Fruit fly (Drosophila melanogaster) whole organism, embryonic: ENCODE results near the gene CG12009.
A peak's percentile ranks its signal among the peaks of the same experiment; 100 is the strongest.

Experiments
- Antp ChIP-seq: fragments of 200-800 bp; sonication (Bioruptor generic); optimal IDR thresholded peaks from 3 replicates; lab custom pipeline; 2016; ENCODE audit warnings: missing biosample characterization, missing genetic modification characterization
- B-H1 ChIP-seq: fragments of 200-800 bp; sonication (Bioruptor generic); IDR thresholded peaks from 3 replicates; pipeline ENCODE4 v1.3.6; 2022; ENCODE audit warnings: missing biosample characterization, missing genetic modification characterization
- Blimp-1 ChIP-seq: fragments of 200-800 bp; sonication (Bioruptor generic); optimal IDR thresholded peaks from 3 replicates; lab custom pipeline; 2018; ENCODE audit warnings: missing biosample characterization, missing genetic modification characterization, mild to moderate bottlenecking, moderate library complexity, missing genetic modification reagents
- CG10209 ChIP-seq: fragments of 200-800 bp; sonication (Bioruptor generic); optimal IDR thresholded peaks from 3 replicates; lab custom pipeline; 2017; ENCODE audit warnings: missing biosample characterization, mild to moderate bottlenecking, missing genetic modification characterization, missing genetic modification reagents
- CG11247 ChIP-seq: fragments of 200-800 bp; sonication (Bioruptor generic); IDR thresholded peaks from 2 replicates; pipeline ENCODE4 v1.3.6; 2022; ENCODE audit warnings: missing biosample characterization, missing genetic modification characterization
- CG12769 ChIP-seq: fragments of 200-800 bp; sonication (Bioruptor generic); optimal IDR thresholded peaks from 2 replicates; lab custom pipeline; 2019; ENCODE audit warnings: missing biosample characterization, mild to moderate bottlenecking, missing genetic modification characterization, moderate library complexity
- CG13424 ChIP-seq: fragments of 200-800 bp; sonication (Bioruptor generic); optimal IDR thresholded peaks from 2 replicates; lab custom pipeline; 2019; ENCODE audit warnings: missing biosample characterization, mild to moderate bottlenecking, missing genetic modification characterization, moderate library complexity
- CG13624 ChIP-seq: fragments of 200-800 bp; sonication (Bioruptor generic); optimal IDR thresholded peaks from 2 replicates; lab custom pipeline; 2016; ENCODE audit warnings: missing biosample characterization, missing genetic modification characterization
- CG14050 ChIP-seq: fragments of 200-800 bp; sonication (Bioruptor generic); IDR thresholded peaks from 3 replicates; pipeline ENCODE4 v1.3.6; 2022; ENCODE audit warnings: missing biosample characterization, missing genetic modification characterization
- CG14965 ChIP-seq: fragments of 200-800 bp; sonication (Bioruptor generic); optimal IDR thresholded peaks from 2 replicates; lab custom pipeline; 2016; ENCODE audit warnings: missing biosample characterization, missing genetic modification characterization, borderline replicate concordance
- CG1603 ChIP-seq: fragments of 200-800 bp; sonication (Bioruptor generic); optimal IDR thresholded peaks from 2 replicates; lab custom pipeline; 2019; ENCODE audit warnings: missing biosample characterization, mild to moderate bottlenecking, missing genetic modification characterization, moderate library complexity
- CG1832 ChIP-seq: fragments of 200-800 bp; sonication (Bioruptor generic); optimal IDR thresholded peaks from 2 replicates; lab custom pipeline; 2017; ENCODE audit warnings: missing biosample characterization, mild to moderate bottlenecking, missing genetic modification characterization, inconsistent platforms
- CG2712 ChIP-seq: fragments of 200-800 bp; optimal IDR thresholded peaks from 3 replicates; lab custom pipeline; 2019; ENCODE audit warnings: missing biosample characterization, mild to moderate bottlenecking, missing genetic modification characterization, moderate library complexity
- CG4820 ChIP-seq: fragments of 200-800 bp; sonication (Bioruptor generic); optimal IDR thresholded peaks from 3 replicates; lab custom pipeline; 2016; ENCODE audit warnings: missing biosample characterization, missing genetic modification characterization
- CG6683 ChIP-seq: fragments of 200-800 bp; sonication (Bioruptor generic); optimal IDR thresholded peaks from 2 replicates; lab custom pipeline; 2017; ENCODE audit warnings: missing biosample characterization, mild to moderate bottlenecking, missing genetic modification characterization, missing genetic modification reagents
- Camta ChIP-seq: fragments of 200-800 bp; sonication (Bioruptor generic); optimal IDR thresholded peaks from 2 replicates; lab custom pipeline; 2016; ENCODE audit warnings: missing biosample characterization, missing genetic modification characterization
- CkIIα-i1 ChIP-seq: fragments of 200-800 bp; sonication (Bioruptor generic); IDR thresholded peaks from 2 replicates; pipeline ENCODE4 v1.3.6; 2022; ENCODE audit warnings: missing biosample characterization, missing genetic modification characterization
- CoRest ChIP-seq: fragments of 200-800 bp; sonication (Bioruptor generic); optimal IDR thresholded peaks from 3 replicates; lab custom pipeline; 2018; ENCODE audit warnings: missing biosample characterization, mild to moderate bottlenecking, missing genetic modification characterization, moderate library complexity
- D19B ChIP-seq: fragments of 200-800 bp; sonication (Bioruptor generic); optimal IDR thresholded peaks from 2 replicates; lab custom pipeline; 2017; ENCODE audit warnings: missing biosample characterization, mild to moderate bottlenecking, missing genetic modification characterization
- Dref ChIP-seq: fragments of 200-800 bp; sonication (Bioruptor generic); IDR thresholded peaks from 2 replicates; pipeline ENCODE4 v1.3.6; 2022; ENCODE audit warnings: missing biosample characterization, missing genetic modification characterization
- Fer3 ChIP-seq: fragments of 200-800 bp; sonication (Bioruptor generic); optimal IDR thresholded peaks from 2 replicates; lab custom pipeline; 2018; ENCODE audit warnings: missing biosample characterization, mild to moderate bottlenecking, missing genetic modification characterization, moderate library complexity
- HLH3B ChIP-seq: fragments of 200-800 bp; sonication (Bioruptor generic); IDR thresholded peaks from 2 replicates; pipeline ENCODE4 v1.3.6; 2022; ENCODE audit warnings: missing biosample characterization, missing genetic modification characterization
- HmgD ChIP-seq: fragments of 200-800 bp; sonication (Bioruptor generic); optimal IDR thresholded peaks from 3 replicates; lab custom pipeline; 2016; ENCODE audit warnings: missing biosample characterization, missing genetic modification characterization
- Hr3 ChIP-seq: fragments of 200-800 bp; sonication (Bioruptor generic); optimal IDR thresholded peaks from 3 replicates; lab custom pipeline; 2016; ENCODE audit warnings: missing biosample characterization, missing genetic modification characterization
- Hsf ChIP-seq: fragments of 200-800 bp; sonication (Bioruptor generic); optimal IDR thresholded peaks from 3 replicates; lab custom pipeline; 2016; ENCODE audit warnings: missing biosample characterization, missing genetic modification characterization
- Max ChIP-seq: fragments of 200-800 bp; sonication (Bioruptor generic); optimal IDR thresholded peaks from 2 replicates; lab custom pipeline; 2016; ENCODE audit warnings: missing biosample characterization, mild to moderate bottlenecking, missing genetic modification characterization
- NC2α ChIP-seq: fragments of 200-800 bp; sonication (Bioruptor generic); optimal IDR thresholded peaks from 2 replicates; lab custom pipeline; 2016; ENCODE audit warnings: missing biosample characterization, missing genetic modification characterization
- Nf-YC ChIP-seq: fragments of 200-800 bp; optimal IDR thresholded peaks from 3 replicates; lab custom pipeline; 2019; ENCODE audit warnings: missing biosample characterization, mild to moderate bottlenecking, missing genetic modification characterization, moderate library complexity
- NfI ChIP-seq: fragments of 200-800 bp; sonication (Bioruptor generic); optimal IDR thresholded peaks from 3 replicates; lab custom pipeline; 2018; ENCODE audit warnings: missing biosample characterization, mild to moderate bottlenecking, missing genetic modification characterization, moderate library complexity
- PHDP ChIP-seq: fragments of 200-800 bp; sonication (Bioruptor generic); optimal IDR thresholded peaks from 3 replicates; lab custom pipeline; 2018; ENCODE audit warnings: missing biosample characterization, mild to moderate bottlenecking, missing genetic modification characterization, moderate library complexity
- Ravus ChIP-seq: fragments of 200-800 bp; sonication (Bioruptor generic); IDR thresholded peaks from 2 replicates; pipeline ENCODE4 v1.3.6; 2022; ENCODE audit warnings: missing biosample characterization, missing genetic modification characterization
- Side ChIP-seq: fragments of 200-800 bp; sonication (Bioruptor generic); optimal IDR thresholded peaks from 2 replicates; lab custom pipeline; 2016; ENCODE audit warnings: missing biosample characterization, missing genetic modification characterization
- Six4 ChIP-seq: fragments of 200-800 bp; sonication (Bioruptor generic); optimal IDR thresholded peaks from 2 replicates; lab custom pipeline; 2016; ENCODE audit warnings: missing biosample characterization, missing genetic modification characterization
- Spps ChIP-seq: fragments of 200-800 bp; sonication (Bioruptor generic); optimal IDR thresholded peaks from 2 replicates; lab custom pipeline; 2018; ENCODE audit warnings: missing biosample characterization, mild to moderate bottlenecking, missing genetic modification characterization
- YL-1 ChIP-seq: fragments of 200-800 bp; sonication (Bioruptor generic); optimal IDR thresholded peaks from 3 replicates; lab custom pipeline; 2017; ENCODE audit warnings: missing biosample characterization, mild to moderate bottlenecking, missing genetic modification characterization
- ap ChIP-seq: fragments of 200-800 bp; sonication (Bioruptor generic); IDR thresholded peaks from 2 replicates; pipeline ENCODE4 v1.3.6; 2022; ENCODE audit warnings: missing biosample characterization, missing genetic modification characterization
- bcd ChIP-seq: fragments of 200-800 bp; sonication (Bioruptor generic); optimal IDR thresholded peaks from 2 replicates; lab custom pipeline; 2017; ENCODE audit warnings: missing biosample characterization, mild to moderate bottlenecking, missing genetic modification characterization
- cwo ChIP-seq: fragments of 200-800 bp; sonication (Bioruptor generic); optimal IDR thresholded peaks from 3 replicates; lab custom pipeline; 2017; ENCODE audit warnings: missing biosample characterization, missing genetic modification characterization, mild to moderate bottlenecking, moderate library complexity, missing genetic modification reagents
- dmrt99B ChIP-seq: fragments of 200-800 bp; sonication (Bioruptor generic); optimal IDR thresholded peaks from 2 replicates; lab custom pipeline; 2018; ENCODE audit warnings: missing biosample characterization, mild to moderate bottlenecking, missing genetic modification characterization, moderate library complexity
- ftz-f1 ChIP-seq: fragments of 200-800 bp; sonication (Bioruptor generic); optimal IDR thresholded peaks from 2 replicates; lab custom pipeline; 2016; ENCODE audit warnings: missing biosample characterization, missing genetic modification characterization
- ind ChIP-seq: fragments of 200-800 bp; sonication (Bioruptor generic); optimal IDR thresholded peaks from 3 replicates; lab custom pipeline; 2016; ENCODE audit warnings: missing biosample characterization, missing genetic modification characterization
- jing ChIP-seq: fragments of 200-800 bp; sonication (Bioruptor generic); optimal IDR thresholded peaks from 2 replicates; lab custom pipeline; 2018; ENCODE audit warnings: missing biosample characterization, mild to moderate bottlenecking, missing genetic modification characterization
- jumu ChIP-seq: fragments of 200-800 bp; sonication (Bioruptor generic); optimal IDR thresholded peaks from 3 replicates; lab custom pipeline; 2016; ENCODE audit warnings: missing biosample characterization, missing genetic modification characterization
- kah ChIP-seq: fragments of 200-800 bp; sonication (Bioruptor generic); optimal IDR thresholded peaks from 2 replicates; lab custom pipeline; 2018; ENCODE audit warnings: missing biosample characterization, mild to moderate bottlenecking, missing genetic modification characterization
- run ChIP-seq: fragments of 200-800 bp; sonication (Bioruptor generic); optimal IDR thresholded peaks from 3 replicates; lab custom pipeline; 2018; ENCODE audit warnings: missing biosample characterization, mild to moderate bottlenecking, missing genetic modification characterization
- salm ChIP-seq: fragments of 200-800 bp; sonication (Bioruptor generic); optimal IDR thresholded peaks from 2 replicates; lab custom pipeline; 2018; ENCODE audit warnings: missing biosample characterization, mild to moderate bottlenecking, missing genetic modification characterization
- sens ChIP-seq: fragments of 200-800 bp; sonication (Bioruptor generic); peaks from one replicate; lab custom pipeline; 2016; ENCODE audit warnings: missing biosample characterization, missing genetic modification characterization
- usp ChIP-seq: fragments of >200 bp; optimal IDR thresholded peaks from 2 replicates; lab custom pipeline; 2017; ENCODE audit warnings: missing biosample characterization, missing genetic modification characterization
- vfl ChIP-seq: fragments of 200-800 bp; sonication (Bioruptor generic); optimal IDR thresholded peaks from 2 replicates; lab custom pipeline; 2016; ENCODE audit warnings: missing biosample characterization, missing genetic modification characterization

Gene CG12009

DNA sequence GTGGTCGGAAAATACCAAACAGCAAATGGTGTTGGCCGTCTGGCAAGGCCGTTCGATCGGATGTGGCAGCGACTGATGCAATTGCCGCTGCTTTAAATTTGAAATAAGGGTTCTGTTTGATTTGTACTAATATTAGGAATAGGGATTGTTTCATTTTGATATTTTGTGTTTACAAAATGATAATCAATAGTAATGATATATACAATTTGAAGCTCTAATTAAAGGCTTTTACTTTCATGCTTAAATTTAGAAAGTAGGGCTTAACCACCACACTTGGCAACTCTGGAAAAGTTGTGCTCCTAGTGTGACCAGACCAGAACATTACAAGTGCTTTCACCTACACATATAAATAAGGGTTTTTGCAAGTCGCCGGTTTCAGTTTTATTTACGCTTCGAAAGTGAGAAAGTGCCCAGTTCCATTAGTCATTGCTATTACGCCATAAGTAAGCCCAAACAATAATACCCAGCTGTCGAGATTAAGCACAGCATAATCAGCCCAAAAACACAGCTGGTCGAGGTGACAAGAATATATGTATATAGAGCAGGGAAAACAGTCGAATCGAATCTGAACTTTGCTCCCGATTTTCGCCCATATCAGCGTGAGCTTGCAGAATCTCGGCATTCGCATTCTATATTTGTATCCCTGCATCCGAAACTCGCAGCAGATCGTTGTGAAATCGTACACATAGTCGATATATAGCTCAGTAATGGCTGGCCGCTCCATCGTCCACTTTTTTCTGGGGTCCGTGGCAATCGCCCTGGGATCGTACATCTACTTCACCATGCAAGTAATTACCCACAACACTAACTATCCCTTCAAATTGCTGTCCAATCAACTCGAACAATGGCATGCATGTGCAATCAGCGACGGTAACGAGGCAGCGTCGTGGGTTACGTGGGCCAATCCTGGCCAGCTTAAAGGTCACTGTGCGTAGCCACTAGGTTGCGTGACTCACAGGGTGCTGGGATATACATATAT lies 35.0 kb downstream of the CG12009 start, which contains the start of gene Gtpx (continued):
- TF ChIP-seq Max (no peak), sens (peak; percentile 91), CG4820 (GFP tag; lab: Kevin White, UChicago) (no peak), CG6683 (no peak), CG14050 (GFP tag; lab: Robert Waterston, UW) (no peak), NC2α (GFP tag; lab: Kevin White, UChicago) (no peak), Blimp-1 (GFP tag; lab: Kevin White, UChicago) (peak; percentile 37), Hsf (GFP tag; lab: Kevin White, UChicago) (peak; percentile 53), run (no peak), cwo (GFP tag; lab: Kevin White, UChicago) (no peak), CG12769 (no peak), Camta (GFP tag; lab: Kevin White, UChicago) (no peak), CG11247 (GFP tag; lab: Robert Waterston, UW) (no peak), CG13624 (peak; percentile 73), D19B (GFP tag; lab: Kevin White, UChicago) (no peak), CG13424 (peak; percentile 69), PHDP (tag; lab: Kevin White, UChicago) (peak; percentile 41), YL-1 (GFP tag; lab: Kevin White, UChicago) (peak; percentile 75), B-H1 (GFP tag; lab: Robert Waterston, UW) (no peak), bcd (GFP tag; lab: Kevin White, UChicago) (peak; percentile 35), ap (no peak), Antp (GFP tag; lab: Kevin White, UChicago) (peak; percentile 27), Spps (tag; lab: Kevin White, UChicago) (no peak), jing (no peak), ind (GFP tag; lab: Kevin White, UChicago) (peak; percentile 19), Six4 (GFP tag; lab: Kevin White, UChicago) (no peak), HLH3B (no peak), jumu (GFP tag; lab: Kevin White, UChicago) (peak; percentile 25), Ravus (GFP tag; lab: Robert Waterston, UW) (no peak), Fer3 (tag; lab: Kevin White, UChicago) (peak; percentile 2), Nf-YC (tag; lab: Kevin White, UChicago) (peak; percentile 53), Hr3 (peak; percentile 41), Dref (peak; percentile 31; the same call in 1 of the 2 replicates), Side (GFP tag; lab: Kevin White, UChicago) (peak; percentile 48), vfl (GFP tag; lab: Kevin White, UChicago) (peak; percentile 9), CG14965 (GFP tag; lab: Kevin White, UChicago) (no peak), dmrt99B (tag; lab: Kevin White, UChicago) (no peak), CG1832 (GFP tag; lab: Kevin White, UChicago) (no peak), usp (GFP tag; lab: Kevin White, UChicago) (no peak), salm (tag; lab: Kevin White, UChicago) (no peak), CkIIα-i1 (GFP tag; lab: Robert Waterston, UW) (no peak), CG10209 (peak; percentile 25), ftz-f1 (GFP tag; lab: Kevin White, UChicago) (peak; percentile 53), CG1603 (tag; lab: Kevin White, UChicago) (peak; percentile 54), CoRest (tag; lab: Kevin White, UChicago) (peak; percentile 79), NfI (peak; percentile 39), HmgD (GFP tag; lab: Kevin White, UChicago) (peak; percentile 29), CG2712 (tag; lab: Kevin White, UChicago) (peak; percentile 37), kah (GFP tag; lab: Kevin White, UChicago) (no peak)
